Fruit fly (Drosophila melanogaster) whole organism, wandering third instar larva: ENCODE measurements around the gene kz.

Experiments
- Abd-B ChIP-seq: fragments of >200 bp; optimal IDR thresholded peaks from 2 replicates; lab custom pipeline; 2017; ENCODE audit warnings: missing biosample characterization, missing genetic modification characterization
- Hr78 ChIP-seq: fragments of >200 bp; optimal IDR thresholded peaks from 2 replicates; lab custom pipeline; 2017; ENCODE audit warnings: missing biosample characterization, missing genetic modification characterization
- Mio ChIP-seq: sonication (Bioruptor generic); optimal IDR thresholded peaks from 2 replicates; lab custom pipeline; 2016; ENCODE audit warnings: missing biosample characterization, missing genetic modification characterization
- OdsH ChIP-seq: fragments of 200-800 bp; sonication (Bioruptor generic); optimal IDR thresholded peaks from 2 replicates; lab custom pipeline; 2016; ENCODE audit warnings: missing biosample characterization, mild to moderate bottlenecking, missing genetic modification characterization
- sage ChIP-seq: fragments of 200-800 bp; sonication (Bioruptor generic); optimal IDR thresholded peaks from 2 replicates; lab custom pipeline; 2016; ENCODE audit warnings: missing biosample characterization, mild to moderate bottlenecking, missing genetic modification characterization
- usp ChIP-seq: fragments of >200 bp; optimal IDR thresholded peaks from 2 replicates; lab custom pipeline; 2017; ENCODE audit warnings: missing biosample characterization, missing genetic modification characterization

dm6 chrX:2286985-2287384 is 45.1 kb upstream of the kz start:
- TF ChIP-seq Mio (GFP tag; lab: Kevin White, UChicago): no peak
- no peak for TF ChIP-seq OdsH (GFP tag; lab: Kevin White, UChicago)
- TF ChIP-seq sage (GFP tag; lab: Kevin White, UChicago): no peak
- TF ChIP-seq usp: no peak
- TF ChIP-seq Abd-B: no peak
- TF ChIP-seq Hr78 (GFP tag; lab: Kevin White, UChicago): no peak
